Worm (Caenorhabditis elegans): ENCODE data around the gene fbxb-22.

The fbxb-22 gene

DNA sequence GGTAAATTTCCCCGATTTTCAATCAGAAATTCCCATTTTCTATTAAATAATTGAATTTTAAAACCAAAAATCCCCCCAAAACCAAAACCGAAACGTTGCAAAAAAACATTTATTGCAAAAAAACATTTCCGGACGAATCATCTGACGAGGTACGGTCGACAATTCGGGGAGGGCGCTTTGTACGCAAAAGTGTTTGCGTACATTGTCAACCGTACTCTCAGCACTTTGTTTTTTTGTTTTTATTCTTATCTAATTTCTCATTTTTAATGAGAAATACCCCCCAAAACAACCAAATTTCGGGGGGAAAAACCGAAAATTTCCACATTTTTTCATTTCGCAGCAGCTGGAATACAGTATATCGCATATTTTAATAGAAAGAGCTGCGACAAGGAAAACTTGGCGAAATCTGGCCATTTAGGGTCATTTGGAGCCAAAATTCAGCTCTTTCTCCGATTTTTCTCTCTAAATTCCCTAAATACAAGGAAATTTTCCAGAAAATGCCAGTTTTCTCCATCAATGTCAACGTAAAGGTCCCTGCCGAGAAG, 35.8 kb downstream of the fbxb-22 start, which contains the start of gene mif-1:
Gene mif-1, plus strand, starts transcription at position 495 of the 545 bp plus-strand sequence.
- TF ChIP-seq lim-7 (GFP tag; IDR thresholded peaks at IDR 0.05), result no peak
- TF ChIP-seq daf-12 (tag; optimal IDR thresholded peaks at IDR 0.05), result no peak
- peak; percentile 64 for TF ChIP-seq aha-1 (tag)
- TF ChIP-seq daf-16 (GFP tag; optimal IDR thresholded peaks at IDR 0.05), result no peak
- peak; percentile 52 for TF ChIP-seq daf-16 (tag; optimal IDR thresholded peaks at IDR 0.05)
- no peak for TF ChIP-seq dmd-8 (GFP tag; IDR thresholded peaks at IDR 0.05)
- TF ChIP-seq lin-38 (GFP tag; IDR thresholded peaks at IDR 0.05), result no peak; the same call in 1 of the 2 replicates
- TF ChIP-seq T20F7.1 (GFP tag; optimal IDR thresholded peaks at IDR 0.05), result no peak
- TF ChIP-seq ztf-11 (tag; optimal IDR thresholded peaks at IDR 0.05), result no peak
- TF ChIP-seq jun-1 (tag; optimal IDR thresholded peaks at IDR 0.05), result no peak
- no peak for TF ChIP-seq F49E8.2 (tag; optimal IDR thresholded peaks at IDR 0.05; ENCODE audit: borderline replicate concordance)
- no peak for TF ChIP-seq nhr-10 (tag; optimal IDR thresholded peaks at IDR 0.05)
- TF ChIP-seq snpc-1.2 (GFP tag; IDR thresholded peaks at IDR 0.05), result no peak
- TF ChIP-seq tra-1 (GFP tag; IDR thresholded peaks at IDR 0.05), result no peak
- no peak for TF ChIP-seq mdl-1 (tag; optimal IDR thresholded peaks at IDR 0.05)
- no peak for TF ChIP-seq ceh-44 (GFP tag; IDR thresholded peaks at IDR 0.05)
- no peak for TF ChIP-seq F44E2.7 (GFP tag; IDR thresholded peaks at IDR 0.05)
- TF ChIP-seq nhr-102 (tag; optimal IDR thresholded peaks at IDR 0.05), result no peak
- no peak for TF ChIP-seq nhr-11 (tag; optimal IDR thresholded peaks at IDR 0.05)
- TF ChIP-seq daf-19 (GFP tag; conservative IDR thresholded peaks at IDR 0.05), result no peak
- no peak for TF ChIP-seq hmg-1.1 (GFP tag; IDR thresholded peaks at IDR 0.05)
- no peak for TF ChIP-seq skn-1 (tag; optimal IDR thresholded peaks at IDR 0.05)
- TF ChIP-seq dve-1 (tag; optimal IDR thresholded peaks at IDR 0.05; ENCODE audit: insufficient read depth), result peak; percentile 20
- no peak for TF ChIP-seq zip-11 (GFP tag; IDR thresholded peaks at IDR 0.05)
- TF ChIP-seq tag-97 (GFP tag; IDR thresholded peaks at IDR 0.05), result no peak
- peak in 1 of 2 experiments; percentile 82 for TF ChIP-seq unc-62 (GFP tag; optimal IDR thresholded peaks at IDR 0.05 in 1 of 2)
- no peak for TF ChIP-seq unc-62 (tag; optimal IDR thresholded peaks at IDR 0.05)
- no peak for TF ChIP-seq egl-27 (tag; optimal IDR thresholded peaks at IDR 0.05)
- peak; percentile 27 for TF ChIP-seq nhr-28 (tag; optimal IDR thresholded peaks at IDR 0.05)
- no peak for TF ChIP-seq nhr-48 (tag; optimal IDR thresholded peaks at IDR 0.05)
- peak; percentile 26 for TF ChIP-seq mep-1 (tag; optimal IDR thresholded peaks at IDR 0.05)
- no peak for TF ChIP-seq ama-1 (optimal IDR thresholded peaks at IDR 0.05)
- TF ChIP-seq hlh-11 (tag; optimal IDR thresholded peaks at IDR 0.05), result peak; percentile 35
- TF ChIP-seq lin-1 (GFP tag; IDR thresholded peaks at IDR 0.05), result no peak
- no peak for TF ChIP-seq zfp-2 (tag; optimal IDR thresholded peaks at IDR 0.05)
- no peak for TF ChIP-seq cey-2 (tag; optimal IDR thresholded peaks at IDR 0.05; ENCODE audit: borderline replicate concordance, insufficient read depth)
- TF ChIP-seq madf-9 (GFP tag; conservative IDR thresholded peaks at IDR 0.05), result no peak
- TF ChIP-seq ceh-62 (tag; optimal IDR thresholded peaks at IDR 0.05), result no peak
- peak; percentile 54 to 98 for TF ChIP-seq lsy-2 (tag; optimal IDR thresholded peaks at IDR 0.05)
- no peak for TF ChIP-seq ctbp-1 (GFP tag; IDR thresholded peaks at IDR 0.05)
- TF ChIP-seq hlh-30 (tag; optimal IDR thresholded peaks at IDR 0.05; ENCODE audit: insufficient read depth), result peak; percentile 89
- TF ChIP-seq ceh-20 (GFP tag; IDR thresholded peaks at IDR 0.05), result no peak
- TF ChIP-seq mes-2 (tag; optimal IDR thresholded peaks at IDR 0.05; ENCODE audit: poor library complexity, severe bottlenecking), result peak; percentile 45
- peak; percentile 51 for TF ChIP-seq dpl-1 (GFP tag; optimal IDR thresholded peaks at IDR 0.05)
- peak; percentile 19; the same call in 1 of the 2 replicates for TF ChIP-seq dmd-6 (GFP tag; IDR thresholded peaks at IDR 0.05)
- no peak for TF ChIP-seq saeg-2 (GFP tag; IDR thresholded peaks at IDR 0.05)
- no peak for TF ChIP-seq mxl-2 (GFP tag; conservative IDR thresholded peaks at IDR 0.05)
- no peak for TF ChIP-seq spr-1 (tag; optimal IDR thresholded peaks at IDR 0.05)
- no peak for TF ChIP-seq F37D6.2 (tag; optimal IDR thresholded peaks at IDR 0.05)
- TF ChIP-seq ceh-28 (tag; optimal IDR thresholded peaks at IDR 0.05), result no peak

All from whole organism, L4 larva.